Fruit fly (Drosophila melanogaster): ENCODE results near the gene Npc2c.

Gene Npc2c

DNA sequence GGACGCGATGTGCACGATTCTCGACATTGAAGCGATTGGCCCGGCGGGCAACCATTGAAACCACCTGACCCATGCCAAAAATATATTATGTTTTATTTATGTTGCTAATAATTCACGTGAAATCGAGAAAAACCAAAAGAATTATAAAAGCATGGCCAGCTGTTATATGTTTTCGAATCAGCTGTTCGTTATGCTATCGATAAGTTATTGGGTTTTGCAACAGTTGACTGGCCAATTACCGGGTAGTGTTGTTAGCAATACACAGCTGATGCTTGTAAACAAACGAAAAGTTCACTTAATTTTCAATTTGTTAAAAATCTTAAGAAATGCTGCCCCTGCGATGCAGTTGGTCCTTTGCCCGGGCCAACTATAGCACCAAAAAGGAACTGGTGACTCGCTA is 14.7 kb upstream of the Npc2c start, which contains the start of the genes CG11722 and mtTFB2:
CG11722 (minus strand) TSS at position 200 of the 400 bp plus-strand sequence.
mtTFB2 (plus strand) TSS at position 232 of the 400 bp plus-strand sequence.
- no peak for TF ChIP-seq Dll (optimal IDR thresholded peaks at IDR 0.05)
- TF ChIP-seq pan (optimal IDR thresholded peaks at IDR 0.05), result no peak
- TF ChIP-seq usp (GFP tag; optimal IDR thresholded peaks at IDR 0.05), result no peak
- no peak for TF ChIP-seq CG8478 (optimal IDR thresholded peaks at IDR 0.05)
- TF ChIP-seq EcR (GFP tag; optimal IDR thresholded peaks at IDR 0.05), result no peak
- no peak for TF ChIP-seq psq (optimal IDR thresholded peaks at IDR 0.05)

DNA sequence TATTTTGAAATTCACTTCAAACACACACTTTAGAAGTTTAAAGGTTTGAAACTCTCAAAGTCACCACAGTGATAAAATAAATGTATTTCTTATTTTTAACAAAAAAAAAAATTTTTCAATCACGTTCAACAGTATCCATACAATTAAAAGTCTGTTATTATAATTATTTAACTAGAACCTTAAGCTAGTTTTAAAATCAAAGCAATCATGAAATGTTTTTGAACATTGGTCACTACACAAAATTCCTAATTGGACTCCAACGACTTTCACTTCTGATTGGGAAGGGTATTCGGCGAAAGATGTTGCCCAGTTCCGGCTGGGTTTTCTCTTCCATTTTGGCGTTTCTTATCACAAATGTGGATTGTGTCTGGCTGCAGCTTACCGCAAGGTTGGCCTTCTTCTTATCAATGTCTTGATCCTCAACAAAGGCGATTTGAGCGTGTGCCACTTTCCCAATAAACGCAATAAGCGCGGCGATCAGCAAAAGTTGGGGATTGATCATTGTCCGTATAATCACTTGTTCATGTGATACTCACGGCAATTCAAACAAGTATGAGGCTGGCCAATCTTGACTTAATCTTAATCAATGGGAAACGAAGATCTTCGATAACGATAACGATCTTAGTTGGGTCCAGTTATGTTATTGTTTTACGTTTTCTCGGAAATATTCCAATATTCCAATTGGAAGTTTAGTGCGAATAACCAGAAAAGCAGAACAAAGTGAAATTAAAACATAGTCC is 11.8 kb upstream of the Npc2c start:
- TF ChIP-seq usp (GFP tag; optimal IDR thresholded peaks at IDR 0.05) (no peak), psq (optimal IDR thresholded peaks at IDR 0.05) (no peak), EcR (GFP tag; optimal IDR thresholded peaks at IDR 0.05) (no peak), CG8478 (optimal IDR thresholded peaks at IDR 0.05) (no peak), pan (optimal IDR thresholded peaks at IDR 0.05) (no peak), Dll (optimal IDR thresholded peaks at IDR 0.05) (no peak)

DNA sequence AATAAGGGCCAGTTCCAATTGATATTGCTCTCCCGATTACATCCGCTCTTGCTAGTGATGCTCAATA is 11.4 kb upstream of the Npc2c start, which contains the start of gene CG12811:
CG12811 (minus strand) TSS at position 23 of the 67 bp plus-strand sequence.
- no peak for TF ChIP-seq usp (GFP tag; optimal IDR thresholded peaks at IDR 0.05)
- TF ChIP-seq EcR (GFP tag; optimal IDR thresholded peaks at IDR 0.05), result no peak
- no peak for TF ChIP-seq Dll (optimal IDR thresholded peaks at IDR 0.05)
- TF ChIP-seq pan (optimal IDR thresholded peaks at IDR 0.05), result no peak
- TF ChIP-seq psq (optimal IDR thresholded peaks at IDR 0.05), result no peak
- TF ChIP-seq CG8478 (optimal IDR thresholded peaks at IDR 0.05), result no peak

dm6 chr3R:10048842-10049527 is 11.1 kb upstream of the Npc2c start, which contains the start of gene ohgt:
TSS of gene ohgt (plus strand) at chr3R:10049199.
- no peak for TF ChIP-seq pan (optimal IDR thresholded peaks at IDR 0.05)
- no peak for TF ChIP-seq CG8478 (optimal IDR thresholded peaks at IDR 0.05)
- no peak for TF ChIP-seq EcR (GFP tag; optimal IDR thresholded peaks at IDR 0.05)
- TF ChIP-seq psq (optimal IDR thresholded peaks at IDR 0.05), result no peak
- no peak for TF ChIP-seq Dll (optimal IDR thresholded peaks at IDR 0.05)
- TF ChIP-seq usp (GFP tag; optimal IDR thresholded peaks at IDR 0.05), result no peak

DNA sequence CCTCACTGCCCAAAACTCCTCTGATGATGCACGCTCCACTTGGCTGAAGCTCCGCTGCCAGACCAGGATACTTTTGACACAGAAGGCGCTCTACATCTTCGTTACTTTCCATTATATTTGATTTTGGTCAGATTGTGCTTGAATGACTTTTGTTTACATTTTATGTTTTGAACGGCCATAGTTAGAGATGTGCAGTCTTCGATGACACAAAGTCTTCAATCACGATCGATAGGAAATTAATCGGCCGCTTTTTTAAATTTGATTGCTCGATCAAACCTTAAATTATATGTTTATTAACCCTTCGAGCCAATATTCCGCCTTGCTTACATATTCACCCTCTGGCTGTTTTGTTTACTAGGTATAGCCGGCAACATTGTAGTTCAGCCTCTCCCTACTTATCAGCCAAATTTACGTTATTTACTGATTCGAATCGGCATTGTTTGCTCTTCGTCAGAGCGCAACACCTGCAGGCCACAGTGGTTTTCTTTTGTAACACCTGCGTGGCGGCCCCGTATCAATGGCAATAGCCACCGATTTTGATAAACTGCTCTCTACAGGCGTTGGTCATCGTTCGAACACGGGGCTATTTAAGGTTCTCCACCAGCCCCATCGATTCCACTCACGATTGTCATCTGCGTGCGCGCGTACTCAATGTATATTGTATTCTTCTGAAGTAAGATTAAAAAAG is 7.2 kb upstream of the Npc2c start, which contains the start of the genes Fancl and Npc2e:
Fancl (minus strand) TSS at position 175 of the 688 bp plus-strand sequence.
Npc2e (plus strand) TSS at position 638 of the 688 bp plus-strand sequence.
- TF ChIP-seq CG8478 (optimal IDR thresholded peaks at IDR 0.05) (no peak), psq (optimal IDR thresholded peaks at IDR 0.05) (no peak), usp (GFP tag; optimal IDR thresholded peaks at IDR 0.05) (no peak), Dll (optimal IDR thresholded peaks at IDR 0.05) (no peak), pan (optimal IDR thresholded peaks at IDR 0.05) (no peak), EcR (GFP tag; optimal IDR thresholded peaks at IDR 0.05) (no peak)

DNA sequence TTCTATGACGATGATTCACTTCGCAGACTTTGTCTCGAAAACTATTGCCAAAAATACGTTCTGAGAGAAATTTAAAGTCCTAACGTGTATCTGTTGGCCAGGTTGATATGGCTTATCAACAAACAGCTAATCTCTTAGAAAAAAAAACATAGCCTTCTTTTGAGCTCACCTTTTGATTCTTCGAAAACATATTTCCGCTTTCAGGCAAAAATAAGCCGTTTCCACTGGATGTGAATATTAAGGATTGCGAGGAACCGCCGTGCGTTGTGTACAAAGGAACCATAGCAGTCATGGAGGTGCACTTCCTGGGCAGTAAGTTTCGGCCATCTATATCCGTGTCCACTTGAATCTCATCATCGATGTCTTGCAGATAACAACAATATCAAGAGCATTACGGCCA is 6.5 kb upstream of the Npc2c start:
- TF ChIP-seq CG8478 (optimal IDR thresholded peaks at IDR 0.05), result no peak
- no peak for TF ChIP-seq EcR (GFP tag; optimal IDR thresholded peaks at IDR 0.05)

- TF ChIP-seq CG8478 (optimal IDR thresholded peaks at IDR 0.05) (no peak), usp (GFP tag; optimal IDR thresholded peaks at IDR 0.05) (no peak), psq (optimal IDR thresholded peaks at IDR 0.05) (no peak), pan (optimal IDR thresholded peaks at IDR 0.05) (no peak), Dll (optimal IDR thresholded peaks at IDR 0.05) (no peak), EcR (GFP tag; optimal IDR thresholded peaks at IDR 0.05) (no peak)
Measured at dm6 chr3R:10054278-10054975, 5.6 kb upstream of the Npc2c start.

dm6 chr3R:10055004-10055403 is 5.0 kb upstream of the Npc2c start:
- TF ChIP-seq Dll (optimal IDR thresholded peaks at IDR 0.05), result no peak

- TF ChIP-seq Dll (optimal IDR thresholded peaks at IDR 0.05) (no peak), psq (optimal IDR thresholded peaks at IDR 0.05) (no peak), pan (optimal IDR thresholded peaks at IDR 0.05) (no peak), usp (GFP tag; optimal IDR thresholded peaks at IDR 0.05) (no peak), CG8478 (optimal IDR thresholded peaks at IDR 0.05) (no peak), EcR (GFP tag; optimal IDR thresholded peaks at IDR 0.05) (no peak)
Measured at dm6 chr3R:10055951-10056350, 4.1 kb upstream of the Npc2c start, which contains the start of gene Npc2d. TSS of gene Npc2d (minus strand) at chr3R:10056083.

dm6 chr3R:10056647-10057046 is 3.4 kb upstream of the Npc2c start:
- TF ChIP-seq pan (optimal IDR thresholded peaks at IDR 0.05) (no peak), Dll (optimal IDR thresholded peaks at IDR 0.05) (no peak), CG8478 (optimal IDR thresholded peaks at IDR 0.05) (no peak), psq (optimal IDR thresholded peaks at IDR 0.05) (no peak), usp (GFP tag; optimal IDR thresholded peaks at IDR 0.05) (no peak)

DNA sequence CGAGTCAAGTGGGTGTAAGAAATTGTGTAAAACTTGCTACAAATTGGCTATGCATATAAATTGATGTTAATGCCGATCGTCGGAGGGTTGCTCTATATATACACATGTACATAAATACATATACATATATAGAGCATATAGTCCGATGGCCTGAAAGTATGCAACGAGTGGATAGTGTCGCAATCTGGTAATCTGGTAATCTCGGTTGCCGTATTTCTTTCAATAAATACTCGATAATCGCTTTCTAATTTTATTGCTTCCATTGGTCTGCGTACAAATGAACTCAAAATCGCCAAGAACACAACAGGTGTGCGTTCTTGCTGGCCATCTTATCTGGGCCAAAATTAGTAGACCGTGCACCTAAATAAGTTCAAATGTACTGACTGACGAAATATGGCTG is 694 bp upstream of the Npc2c start:
- no peak for TF ChIP-seq psq (optimal IDR thresholded peaks at IDR 0.05)
- no peak for TF ChIP-seq Dll (optimal IDR thresholded peaks at IDR 0.05)
- TF ChIP-seq CG8478 (optimal IDR thresholded peaks at IDR 0.05), result no peak
- no peak for TF ChIP-seq EcR (GFP tag; optimal IDR thresholded peaks at IDR 0.05)
- no peak for TF ChIP-seq pan (optimal IDR thresholded peaks at IDR 0.05)
- no peak for TF ChIP-seq usp (GFP tag; optimal IDR thresholded peaks at IDR 0.05)

DNA sequence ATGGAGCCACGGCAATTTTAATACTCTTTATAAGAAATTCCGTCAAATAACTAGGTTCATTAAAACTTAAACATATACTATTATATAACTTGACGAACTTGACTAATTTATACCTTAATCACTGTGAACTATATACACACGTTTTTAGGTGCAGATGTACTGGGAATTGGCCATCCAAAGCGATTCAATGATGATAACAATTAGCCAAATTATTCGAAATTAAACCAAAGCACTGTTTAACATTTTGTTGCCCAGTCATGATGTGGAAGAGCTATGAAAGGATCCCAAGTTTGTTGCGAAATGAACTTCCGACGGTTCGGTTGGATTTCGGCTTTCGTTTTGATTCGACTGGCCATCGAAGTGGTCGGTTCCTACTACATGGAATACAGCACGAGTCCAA is 2.3 kb downstream of the Npc2c start, which contains the start of gene CG33630:
CG33630 (plus strand) TSS at position 301 of the 400 bp plus-strand sequence.
- TF ChIP-seq usp (GFP tag; optimal IDR thresholded peaks at IDR 0.05) (no peak), CG8478 (optimal IDR thresholded peaks at IDR 0.05) (no peak), Dll (optimal IDR thresholded peaks at IDR 0.05) (no peak), psq (optimal IDR thresholded peaks at IDR 0.05) (no peak), pan (optimal IDR thresholded peaks at IDR 0.05) (no peak), EcR (GFP tag; optimal IDR thresholded peaks at IDR 0.05) (no peak)
